Worm (Caenorhabditis elegans): Measurements from ENCODE around the gene wdr-54.

The wdr-54 gene

DNA sequence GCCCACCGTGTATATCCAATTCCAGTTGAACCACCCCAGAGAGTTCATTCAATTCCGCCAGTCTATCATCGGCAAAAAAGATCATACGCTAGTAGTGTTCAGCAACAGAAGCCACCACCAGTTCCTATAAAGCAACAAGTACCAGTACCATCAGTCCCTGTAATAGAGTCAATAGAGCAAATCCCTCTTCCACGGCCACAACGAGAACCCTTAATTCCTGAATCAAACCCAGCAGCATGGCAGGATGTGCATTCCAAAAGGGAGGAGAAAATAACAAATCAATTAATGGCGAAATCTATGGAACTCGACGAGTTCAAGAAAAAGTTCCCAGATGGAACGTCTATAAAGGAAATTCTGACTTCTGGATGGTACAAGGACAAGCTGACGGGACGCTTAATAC is 38.9 kb upstream of the wdr-54 start:
- TF ChIP-seq ama-1 (optimal IDR thresholded peaks at IDR 0.05) = no peak

ce11 chrX:790593-790992 is 38.1 kb upstream of the wdr-54 start:
- no peak for TF ChIP-seq F13H6.1 (tag; optimal IDR thresholded peaks at IDR 0.05)
- no peak for TF ChIP-seq lsy-2 (tag; optimal IDR thresholded peaks at IDR 0.05)
- no peak for TF ChIP-seq ceh-16 (tag; optimal IDR thresholded peaks at IDR 0.05)
- no peak for TF ChIP-seq ztf-4 (tag; optimal IDR thresholded peaks at IDR 0.05)
- TF ChIP-seq R02D3.7 (tag; optimal IDR thresholded peaks at IDR 0.05) = no peak
- no peak for TF ChIP-seq C34F6.9 (tag; optimal IDR thresholded peaks at IDR 0.05)
- no peak for TF ChIP-seq mbf-1 (tag; optimal IDR thresholded peaks at IDR 0.05)

DNA sequence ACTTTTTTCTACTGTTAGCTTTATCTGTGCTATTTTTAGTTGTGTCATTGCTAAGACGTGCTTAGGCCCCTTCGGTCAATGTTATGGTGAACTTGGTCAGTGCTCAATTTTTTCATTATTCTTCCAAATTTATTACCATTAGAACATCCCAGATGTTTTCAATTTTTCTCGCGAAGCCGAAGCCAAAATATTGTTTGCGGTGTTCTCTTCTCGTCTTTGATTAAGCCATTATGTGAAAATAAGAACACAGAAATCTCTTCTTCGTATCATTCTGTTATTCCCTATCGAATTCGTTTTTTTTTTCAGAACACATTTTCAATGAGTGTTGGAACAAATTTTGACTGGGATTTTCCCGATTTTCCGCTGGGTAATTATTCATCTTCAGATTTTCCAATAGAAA is 26.2 kb upstream of the wdr-54 start, which contains the start of gene gtr-1:
Gene gtr-1 (plus strand): TSS at position 301 of the 400 bp plus-strand sequence.
- TF ChIP-seq snpc-4 (tag; optimal IDR thresholded peaks at IDR 0.05) (no peak), nhr-11 (tag; optimal IDR thresholded peaks at IDR 0.05) (no peak), dmd-4 (tag; optimal IDR thresholded peaks at IDR 0.05) (no peak), ceh-16 (tag; optimal IDR thresholded peaks at IDR 0.05) (no peak), mbf-1 (tag; optimal IDR thresholded peaks at IDR 0.05) (no peak)

DNA sequence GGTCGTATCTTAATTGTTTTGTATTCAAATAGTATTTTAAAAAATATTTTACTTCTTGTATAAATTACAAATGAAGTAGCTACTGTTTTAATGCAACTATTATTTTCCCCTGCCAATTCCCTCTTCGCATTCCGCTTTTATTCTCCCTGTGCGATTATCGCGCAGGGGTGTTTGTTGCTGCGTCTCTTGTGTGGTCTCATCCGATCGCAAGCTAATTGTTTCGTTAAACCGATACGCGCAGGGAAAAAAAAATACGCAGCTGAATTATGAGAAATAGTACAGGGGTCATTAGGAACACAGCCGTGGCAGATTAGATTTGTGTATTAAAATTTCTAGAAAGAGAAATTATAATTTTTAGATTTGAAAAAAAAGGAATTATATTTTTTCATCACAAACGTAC is 22.2 kb upstream of the wdr-54 start:
- TF ChIP-seq lin-13 (GFP tag; optimal IDR thresholded peaks at IDR 0.05) (peak; percentile 98), nhr-25 (tag; optimal IDR thresholded peaks at IDR 0.05) (peak; percentile 98), unc-62 (GFP tag; optimal IDR thresholded peaks at IDR 0.05) (peak; percentile 93), crh-2 (tag; optimal IDR thresholded peaks at IDR 0.05) (peak; percentile 100), nhr-6 (tag; optimal IDR thresholded peaks at IDR 0.05) (peak; percentile 98), lin-11 (tag; optimal IDR thresholded peaks at IDR 0.05) (peak; percentile 99), ZK546.5 (tag; optimal IDR thresholded peaks at IDR 0.05) (peak; percentile 67), fos-1 (tag; optimal IDR thresholded peaks at IDR 0.05) (peak; percentile 100), sem-4 (tag; optimal IDR thresholded peaks at IDR 0.05) (peak; percentile 96), unc-39 (tag; optimal IDR thresholded peaks at IDR 0.05) (peak; percentile 46), dmd-4 (tag; optimal IDR thresholded peaks at IDR 0.05) (peak; percentile 77), ztf-4 (tag; optimal IDR thresholded peaks at IDR 0.05) (peak; percentile 96), zag-1 (tag; optimal IDR thresholded peaks at IDR 0.05) (peak; percentile 97), C34F6.9 (tag; optimal IDR thresholded peaks at IDR 0.05) (peak; percentile 99), aly-2 (tag; optimal IDR thresholded peaks at IDR 0.05) (no peak), ama-1 (optimal IDR thresholded peaks at IDR 0.05) (no peak), elt-1 (tag; optimal IDR thresholded peaks at IDR 0.05) (no peak), nhr-11 (tag; optimal IDR thresholded peaks at IDR 0.05) (peak; percentile 84), ztf-11 (tag; optimal IDR thresholded peaks at IDR 0.05) (peak; percentile 67), unc-55 (GFP tag; optimal IDR thresholded peaks at IDR 0.05) (peak; percentile 100), elt-3 (tag; optimal IDR thresholded peaks at IDR 0.05) (no peak), egl-27 (tag; optimal IDR thresholded peaks at IDR 0.05) (peak; percentile 99), nhr-21 (tag; optimal IDR thresholded peaks at IDR 0.05) (peak; percentile 99), R02D3.7 (tag; optimal IDR thresholded peaks at IDR 0.05) (peak; percentile 69), sma-9 (GFP tag; optimal IDR thresholded peaks at IDR 0.05) (peak; percentile 97), sma-9 (tag; optimal IDR thresholded peaks at IDR 0.05) (no peak), sma-3 (GFP tag; optimal IDR thresholded peaks at IDR 0.05) (peak; percentile 99), nhr-23 (tag; optimal IDR thresholded peaks at IDR 0.05) (no peak), F13H6.1 (tag; optimal IDR thresholded peaks at IDR 0.05) (peak; percentile 97), lsy-2 (tag; optimal IDR thresholded peaks at IDR 0.05) (peak; percentile 95 to 96), ceh-16 (tag; optimal IDR thresholded peaks at IDR 0.05) (peak; percentile 99), ztf-1 (GFP tag; conservative IDR thresholded peaks at IDR 0.05) (no peak), blmp-1 (tag; optimal IDR thresholded peaks at IDR 0.05; ENCODE audit: insufficient read depth) (peak; percentile 83), peb-1 (tag; optimal IDR thresholded peaks at IDR 0.05) (no peak), snpc-4 (tag; optimal IDR thresholded peaks at IDR 0.05) (peak; percentile 89), nhr-77 (tag; optimal IDR thresholded peaks at IDR 0.05) (peak; percentile 96), nhr-10 (tag; optimal IDR thresholded peaks at IDR 0.05) (peak; percentile 98), mab-5 (tag; optimal IDR thresholded peaks at IDR 0.05) (peak; percentile 98), skn-1 (tag; optimal IDR thresholded peaks at IDR 0.05) (peak; percentile 93), gmeb-1 (tag; optimal IDR thresholded peaks at IDR 0.05) (peak; percentile 95), lin-39 (tag; optimal IDR thresholded peaks at IDR 0.05) (peak; percentile 89), nhr-129 (tag; optimal IDR thresholded peaks at IDR 0.05) (peak; percentile 99), alr-1 (tag; optimal IDR thresholded peaks at IDR 0.05) (peak; percentile 82), nhr-237 (tag; optimal IDR thresholded peaks at IDR 0.05) (peak; percentile 95), Y55F3AM.14 (GFP tag; optimal IDR thresholded peaks at IDR 0.05) (peak; percentile 96), ceh-82 (tag; optimal IDR thresholded peaks at IDR 0.05) (peak; percentile 98), mdl-1 (tag; optimal IDR thresholded peaks at IDR 0.05) (peak; percentile 84 to 93)

All from whole organism, L2 larva.